Worm (Caenorhabditis elegans): ENCODE results near the gene ZK971.1.

- TF ChIP-seq hmg-1.2 (GFP tag; IDR thresholded peaks at IDR 0.05) (no peak), T26A5.8 (tag; optimal IDR thresholded peaks at IDR 0.05) (no peak), hlh-12 (tag; optimal IDR thresholded peaks at IDR 0.05) (no peak), pha-4 (tag; optimal IDR thresholded peaks at IDR 0.05) (no peak), hsf-1 (GFP tag; IDR thresholded peaks at IDR 0.05) (no peak), ceh-40 (GFP tag; IDR thresholded peaks at IDR 0.05) (no peak), hrde-1 (tag; optimal IDR thresholded peaks at IDR 0.05; ENCODE audit: borderline replicate concordance) (no peak), madf-10 (tag; optimal IDR thresholded peaks at IDR 0.05) (no peak), egrh-3 (GFP tag; IDR thresholded peaks at IDR 0.05) (no peak), nhr-120 (GFP tag; IDR thresholded peaks at IDR 0.05) (no peak), nfya-1 (tag; optimal IDR thresholded peaks at IDR 0.05; ENCODE audit: borderline replicate concordance, insufficient read depth) (no peak)
These were observed 37.5 kb upstream of the ZK971.1 start, which contains the start of gene M02G9.4 for ce11 chrII:10317007-10317406.
